Worm (Caenorhabditis elegans): Measurements from ENCODE around the gene C08G9.2.

DNA sequence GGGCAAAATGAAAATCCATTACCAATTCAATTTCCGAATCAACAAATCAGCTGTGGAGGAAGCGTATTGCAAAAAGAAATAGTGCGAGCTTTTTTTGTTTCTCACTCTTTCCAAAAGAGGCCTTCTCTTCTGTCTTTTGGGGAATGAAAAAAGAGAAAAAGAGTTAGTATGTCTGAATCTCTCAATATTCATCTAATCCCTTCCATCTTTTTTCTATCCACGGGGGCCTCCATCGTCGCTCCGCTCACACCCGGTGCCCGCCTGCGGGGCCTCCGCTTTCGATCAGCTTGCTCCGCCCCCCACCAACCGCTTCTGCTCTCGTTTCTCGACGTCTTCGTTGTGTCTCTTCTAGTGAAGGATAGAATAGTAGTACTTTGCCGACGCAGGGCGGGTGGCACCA, 53.5 kb downstream of the C08G9.2 start:
- no peak for TF ChIP-seq xnd-1 (tag; optimal IDR thresholded peaks at IDR 0.05)
- no peak for TF ChIP-seq snpc-4 (GFP tag; optimal IDR thresholded peaks at IDR 0.05)
- TF ChIP-seq snpc-4 (tag; optimal IDR thresholded peaks at IDR 0.05) = no peak
- no peak for TF ChIP-seq unc-130 (GFP tag; optimal IDR thresholded peaks at IDR 0.05)
- no peak for TF ChIP-seq lsy-27 (tag; optimal IDR thresholded peaks at IDR 0.05; ENCODE audit: borderline replicate concordance, insufficient read depth)
- TF ChIP-seq F10E7.11 (tag; optimal IDR thresholded peaks at IDR 0.05) = no peak
- no peak for TF ChIP-seq hrde-1 (tag; optimal IDR thresholded peaks at IDR 0.05; ENCODE audit: borderline replicate concordance)
- TF ChIP-seq unc-62 (GFP tag; optimal IDR thresholded peaks at IDR 0.05) = no peak
- no peak for TF ChIP-seq zim-3 (tag; optimal IDR thresholded peaks at IDR 0.05)
- no peak for TF ChIP-seq lin-35 (GFP tag; optimal IDR thresholded peaks at IDR 0.05)
- no peak for TF ChIP-seq F49E8.2 (tag; optimal IDR thresholded peaks at IDR 0.05; ENCODE audit: insufficient read depth)
- TF ChIP-seq ama-1 (optimal IDR thresholded peaks at IDR 0.05) = no peak
- TF ChIP-seq ama-1 (GFP tag; optimal IDR thresholded peaks at IDR 0.05) = no peak
- no peak for TF ChIP-seq nhr-179 (tag; optimal IDR thresholded peaks at IDR 0.05)
